Worm (Caenorhabditis elegans): ENCODE data around the gene nhr-173.

DNA sequence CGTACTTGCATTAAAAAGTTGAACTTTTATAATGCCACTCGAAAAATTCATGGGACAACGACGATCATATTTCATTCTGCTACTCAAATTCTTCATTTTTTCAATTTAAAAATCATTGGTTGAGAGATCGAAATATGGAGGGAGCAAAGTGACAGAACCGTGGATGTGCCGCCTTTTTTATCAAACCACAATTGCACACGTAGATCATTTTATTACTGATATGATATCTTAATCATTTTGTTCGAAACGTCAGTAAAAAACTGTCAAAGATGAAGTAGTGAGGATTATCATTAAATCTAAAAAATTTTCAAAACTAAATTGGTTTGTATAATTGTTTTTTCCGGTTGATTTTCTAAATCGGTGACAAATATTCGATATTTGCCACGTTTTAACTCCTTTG lies 1.2 kb upstream of the nhr-173 start:
- TF ChIP-seq dmd-4 (tag; optimal IDR thresholded peaks at IDR 0.05): no peak
- no peak for TF ChIP-seq ama-1 (optimal IDR thresholded peaks at IDR 0.05)
- TF ChIP-seq lin-11 (tag; optimal IDR thresholded peaks at IDR 0.05): no peak
- TF ChIP-seq ztf-4 (tag; optimal IDR thresholded peaks at IDR 0.05): no peak
- TF ChIP-seq aly-2 (tag; optimal IDR thresholded peaks at IDR 0.05): no peak
- no peak for TF ChIP-seq nhr-77 (tag; optimal IDR thresholded peaks at IDR 0.05)
- TF ChIP-seq ztf-11 (tag; optimal IDR thresholded peaks at IDR 0.05): no peak
- no peak for TF ChIP-seq zag-1 (tag; optimal IDR thresholded peaks at IDR 0.05)
- no peak for TF ChIP-seq blmp-1 (tag; optimal IDR thresholded peaks at IDR 0.05; ENCODE audit: insufficient read depth)
- no peak for TF ChIP-seq snpc-4 (tag; optimal IDR thresholded peaks at IDR 0.05)
- no peak for TF ChIP-seq mdl-1 (tag; optimal IDR thresholded peaks at IDR 0.05)
- no peak for TF ChIP-seq unc-62 (GFP tag; optimal IDR thresholded peaks at IDR 0.05)
- TF ChIP-seq elt-3 (tag; optimal IDR thresholded peaks at IDR 0.05): no peak
